Worm (Caenorhabditis elegans) whole organism, midembryonic: ENCODE measurements around the gene M02B7.2.
A peak's percentile ranks its signal among the peaks of the same experiment; 100 is the strongest.
"Not testable (repeated sequence)": the region's sequence is repeated elsewhere in the genome, so short reads cannot be mapped to it uniquely, and the experiment has no call there.

Experiments used
- T22C8.4 ChIP-seq: fragments of 200-800 bp; sonication (Bioruptor generic); IDR thresholded peaks from 2 replicates; pipeline ENCODE4 v1.3.6; 2022; ENCODE audit warnings: missing genetic modification characterization, missing compliant biosample characterization
- cog-1 ChIP-seq: sonication (generic microtip); optimal IDR thresholded peaks from 2 replicates; lab custom pipeline; 2016; ENCODE audit warnings: missing genetic modification characterization, missing compliant biosample characterization
- flt-1 ChIP-seq: fragments of 200-800 bp; sonication (Bioruptor generic); IDR thresholded peaks from 2 replicates; pipeline ENCODE4 v1.3.6; 2022; ENCODE audit warnings: missing genetic modification characterization, missing compliant biosample characterization
- med-1 ChIP-seq: sonication (generic microtip); optimal IDR thresholded peaks from 2 replicates; lab custom pipeline; 2017; ENCODE audit warnings: missing genetic modification characterization, mild to moderate bottlenecking, missing compliant biosample characterization, antibody characterized with exemption, missing genetic modification reagents; ENCODE audit not compliant: insufficient read depth
- ref-1 ChIP-seq: fragments of 200-800 bp; sonication (Bioruptor generic); conservative IDR thresholded peaks from 2 replicates; pipeline ENCODE4 v1.3.6; 2022; ENCODE audit warnings: missing genetic modification reagents, missing genetic modification characterization, missing compliant biosample characterization
- tab-1 ChIP-seq: fragments of 200-800 bp; sonication (Bioruptor generic); IDR thresholded peaks from 2 replicates; pipeline ENCODE4 v1.3.6; 2022; ENCODE audit warnings: missing genetic modification characterization, missing compliant biosample characterization

DNA sequence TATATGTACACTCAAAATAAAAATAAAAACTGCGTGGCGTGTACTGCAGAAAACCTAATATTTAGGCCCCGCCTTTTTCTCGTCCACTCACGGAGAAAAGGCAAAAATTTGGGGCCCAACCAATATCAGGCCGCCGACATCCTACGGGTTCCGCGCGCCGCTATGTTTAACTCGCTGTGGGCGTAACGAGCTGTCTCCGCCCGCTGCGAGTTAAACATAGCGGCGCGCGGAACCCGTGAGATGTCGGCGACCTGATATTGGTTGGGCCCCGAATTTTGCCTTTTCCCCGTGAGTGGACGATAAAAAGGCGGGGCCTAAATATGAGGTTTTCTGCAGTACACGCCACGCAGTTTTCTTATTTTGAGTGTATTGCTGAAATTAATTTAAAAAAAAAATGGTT lies 32.2 kb upstream of the M02B7.2 start:
- not testable (repeated sequence) for TF ChIP-seq cog-1 (tag; lab: Kevin White, UChicago); T22C8.4; ref-1 (GFP tag; lab: Robert Waterston, UW); tab-1 (GFP tag; lab: Robert Waterston, UW); med-1
- 0 out of 2 replicates have a peak, but pooled peaks have one; percentile 8 for TF ChIP-seq flt-1 (GFP tag; lab: Robert Waterston, UW)
